Worm (Caenorhabditis elegans) whole organism, young adult: ENCODE data around the gene col-132.

Experiments used
- B0019.2 ChIP-seq: fragments of 200-800 bp; sonication (Bioruptor generic); conservative IDR thresholded peaks from 2 replicates; pipeline ENCODE4 v1.3.6; 2022; ENCODE audit warnings: missing genetic modification reagents, missing genetic modification characterization, missing compliant biosample characterization
- F52B5.7 ChIP-seq: sonication (generic microtip); optimal IDR thresholded peaks from 2 replicates; lab custom pipeline; 2016; ENCODE audit warnings: mild to moderate bottlenecking, missing genetic modification characterization, missing compliant biosample characterization
- K11D2.4 ChIP-seq: fragments of 200-800 bp; sonication (Bioruptor generic); IDR thresholded peaks from 2 replicates; pipeline ENCODE4 v1.3.6; 2022; ENCODE audit warnings: missing genetic modification reagents, missing genetic modification characterization, missing compliant biosample characterization
- Y53G8AR.9 ChIP-seq: fragments of 200-800 bp; sonication (Bioruptor generic); conservative IDR thresholded peaks from 2 replicates; pipeline ENCODE4 v1.3.6; 2022; ENCODE audit warnings: missing genetic modification reagents, missing genetic modification characterization, missing compliant biosample characterization
- ceh-79 ChIP-seq: sonication (generic microtip); optimal IDR thresholded peaks from 2 replicates; lab custom pipeline; 2017; ENCODE audit warnings: mild to moderate bottlenecking, missing genetic modification characterization, missing compliant biosample characterization
- die-1 ChIP-seq: sonication (generic microtip); optimal IDR thresholded peaks from 2 replicates; lab custom pipeline; 2016; ENCODE audit warnings: missing genotype, mild to moderate bottlenecking, missing genetic modification characterization, missing compliant biosample characterization
- ekl-4 ChIP-seq: fragments of 200-800 bp; sonication (Bioruptor generic); IDR thresholded peaks from 2 replicates; pipeline ENCODE4 v1.3.6; 2022; ENCODE audit warnings: missing genetic modification reagents, missing genetic modification characterization, missing compliant biosample characterization
- lin-40 ChIP-seq: sonication (generic microtip); optimal IDR thresholded peaks from 2 replicates; lab custom pipeline; 2016; ENCODE audit warnings: missing genetic modification characterization, mild to moderate bottlenecking, missing compliant biosample characterization, missing genotype, missing genetic modification reagents
- madf-8 ChIP-seq: fragments of 200-800 bp; sonication (Bioruptor generic); conservative IDR thresholded peaks from 2 replicates; pipeline ENCODE4 v1.3.6; 2022; ENCODE audit warnings: missing genetic modification reagents, missing genetic modification characterization, missing compliant biosample characterization
- sea-2 ChIP-seq: fragments of 200-800 bp; sonication (Bioruptor generic); IDR thresholded peaks from 2 replicates; pipeline ENCODE4 v1.3.6; 2022; ENCODE audit warnings: missing genetic modification characterization, missing compliant biosample characterization
- xnd-1 ChIP-seq: sonication (generic microtip); optimal IDR thresholded peaks from 2 replicates; lab custom pipeline; 2016; ENCODE audit warnings: missing genotype, missing genetic modification reagents, missing genetic modification characterization, missing compliant biosample characterization
- ztf-25 ChIP-seq: fragments of 200-800 bp; sonication (Bioruptor generic); IDR thresholded peaks from 2 replicates; pipeline ENCODE4 v1.3.6; 2022; ENCODE audit warnings: missing genetic modification reagents, missing genetic modification characterization, missing compliant biosample characterization

ce11 chrIV:13059284-13059683, 31.6 kb downstream of the col-132 start, which contains the start of gene scl-3:
- TF ChIP-seq ekl-4 (GFP tag; lab: Robert Waterston, UW) (no peak), Y53G8AR.9 (no peak), F52B5.7 (tag; lab: Kevin White, UChicago) (no peak), madf-8 (GFP tag; lab: Robert Waterston, UW) (no peak), xnd-1 (tag; lab: Kevin White, UChicago) (no peak), sea-2 (no peak), K11D2.4 (GFP tag; lab: Robert Waterston, UW) (no peak), B0019.2 (GFP tag; lab: Robert Waterston, UW) (no peak), ceh-79 (no peak), die-1 (tag; lab: Kevin White, UChicago) (no peak), lin-40 (tag; lab: Kevin White, UChicago) (no peak), ztf-25 (GFP tag; lab: Robert Waterston, UW) (no peak)
